Worm (Caenorhabditis elegans): Measurements from ENCODE around the gene C09G1.5.

The C09G1.5 gene

DNA sequence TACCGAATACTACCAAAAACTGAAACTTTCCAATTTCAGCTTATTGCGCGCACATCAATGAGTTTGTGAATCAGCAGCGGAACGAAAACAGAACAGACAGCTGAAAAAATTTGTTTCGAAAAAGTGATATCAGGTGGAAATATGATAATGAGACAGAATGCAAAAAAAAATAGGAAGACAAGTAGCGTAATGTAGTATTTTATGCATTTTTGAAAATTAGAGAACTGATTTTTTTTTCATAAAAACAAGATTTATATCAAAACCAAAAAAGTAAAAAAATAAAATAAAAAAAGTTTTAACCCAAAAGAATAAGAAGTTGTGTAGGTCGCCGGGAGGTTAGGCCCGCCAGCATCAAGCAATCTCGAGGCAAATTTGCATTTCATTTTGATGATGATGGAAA lies 47.7 kb downstream of the C09G1.5 start, which contains the start of gene C09G1.4:
C09G1.4 (minus strand) TSS at position 101 of the 400 bp plus-strand sequence.
- TF ChIP-seq unc-62 (GFP tag; optimal IDR thresholded peaks at IDR 0.05 in 1 of 2) (peak in 1 of 2 experiments; percentile 21), unc-62 (tag; optimal IDR thresholded peaks at IDR 0.05) (no peak), ceh-44 (GFP tag; IDR thresholded peaks at IDR 0.05) (no peak)
